Fruit fly (Drosophila melanogaster): ENCODE results near the gene sd.
A peak's percentile ranks its signal among the peaks of the same experiment; 100 is the strongest.

sd gene

DNA sequence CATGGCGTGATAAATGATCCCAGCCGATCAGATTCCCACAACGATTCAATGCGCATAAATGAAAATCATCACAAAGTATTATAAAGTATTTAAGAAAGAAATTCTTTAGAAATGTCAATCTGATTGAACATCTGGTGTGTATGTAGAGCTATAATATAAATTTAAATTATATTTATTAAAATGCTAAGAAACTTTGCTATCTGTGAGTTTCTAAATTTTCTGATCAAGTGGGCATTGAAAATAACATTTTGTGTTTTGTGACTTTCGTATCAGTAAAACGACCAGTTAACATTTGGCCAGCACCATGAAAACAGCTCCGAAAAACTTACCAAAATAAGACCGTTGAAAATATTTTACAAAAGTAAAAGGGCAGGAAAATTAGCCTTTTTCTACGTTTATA lies 33.4 kb downstream of the sd start, which contains the start of gene CG8565:
TSS of gene CG8565 (plus strand) at position 301 of the 400 bp plus-strand sequence.
- TF ChIP-seq CG5204 (GFP tag; optimal IDR thresholded peaks at IDR 0.05) (no peak), ovo (GFP tag; optimal IDR thresholded peaks at IDR 0.05) (no peak), CG12768 (GFP tag; optimal IDR thresholded peaks at IDR 0.05) (no peak), cic (GFP tag; optimal IDR thresholded peaks at IDR 0.05) (no peak), CG7045 (GFP tag; optimal IDR thresholded peaks at IDR 0.05) (no peak), CG33017 (tag; optimal IDR thresholded peaks at IDR 0.05) (no peak), CG14711 (tag; optimal IDR thresholded peaks at IDR 0.05) (no peak), toe (GFP tag; optimal IDR thresholded peaks at IDR 0.05) (no peak), bab1 (GFP tag; optimal IDR thresholded peaks at IDR 0.05) (no peak), Hr96 (GFP tag; optimal IDR thresholded peaks at IDR 0.05) (no peak), pad (GFP tag; optimal IDR thresholded peaks at IDR 0.05) (no peak), tj (GFP tag; optimal IDR thresholded peaks at IDR 0.05) (no peak), cnc (optimal IDR thresholded peaks at IDR 0.05) (no peak), CG1620 (GFP tag; optimal IDR thresholded peaks at IDR 0.05) (no peak), kay (GFP tag; ENCODE audit: borderline replicate concordance) (no peak), CG7101 (tag; optimal IDR thresholded peaks at IDR 0.05) (no peak)

DNA sequence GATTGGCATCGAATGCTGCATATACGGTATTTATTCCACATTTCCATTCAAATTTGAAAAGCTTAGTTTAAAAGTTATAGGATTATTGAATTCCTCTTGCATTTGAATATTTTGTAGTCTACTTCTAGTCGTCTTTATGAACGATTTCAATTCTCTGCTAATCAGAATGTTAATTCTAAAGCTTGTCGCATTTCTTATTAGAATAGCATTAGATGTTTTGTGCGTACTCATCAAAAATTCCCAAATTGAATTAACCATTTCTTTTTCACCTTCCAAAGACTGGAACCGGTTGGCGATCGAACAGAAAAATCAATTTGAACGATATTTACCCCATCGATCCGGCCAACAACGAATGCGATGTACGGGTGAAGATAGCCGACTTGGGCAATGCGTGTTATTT lies 35.8 kb downstream of the sd start:
- TF ChIP-seq cnc (optimal IDR thresholded peaks at IDR 0.05) = no peak

DNA sequence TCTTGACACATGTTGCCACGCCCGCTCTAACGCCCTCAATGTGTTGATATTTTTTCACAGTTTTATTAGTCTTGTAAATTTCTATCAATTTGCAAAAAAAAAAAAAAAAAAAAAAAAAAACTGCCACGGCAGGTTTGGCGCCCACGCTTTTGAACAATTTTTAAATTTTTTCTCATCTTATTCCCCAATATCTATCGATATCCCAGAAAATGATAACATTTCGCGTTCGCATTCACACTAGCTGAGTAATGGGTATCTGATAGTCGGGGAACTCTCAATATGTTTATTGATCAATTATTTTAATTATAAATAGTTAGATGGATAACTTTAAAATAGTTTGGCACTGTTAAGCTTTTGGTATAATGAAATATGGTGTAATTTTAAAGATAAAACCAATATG lies 37.2 kb downstream of the sd start:
- TF ChIP-seq tj (GFP tag; optimal IDR thresholded peaks at IDR 0.05) (no peak), kay (GFP tag; ENCODE audit: borderline replicate concordance) (no peak), CG11617 (GFP tag; optimal IDR thresholded peaks at IDR 0.05) (no peak), cic (GFP tag; optimal IDR thresholded peaks at IDR 0.05) (no peak), bab1 (GFP tag; optimal IDR thresholded peaks at IDR 0.05) (no peak), CG7101 (tag; optimal IDR thresholded peaks at IDR 0.05) (no peak), cnc (optimal IDR thresholded peaks at IDR 0.05) (no peak), Mnt (GFP tag; optimal IDR thresholded peaks at IDR 0.05) (no peak), CG33017 (tag; optimal IDR thresholded peaks at IDR 0.05) (no peak), CG1620 (GFP tag; optimal IDR thresholded peaks at IDR 0.05) (no peak), Clk (GFP tag; optimal IDR thresholded peaks at IDR 0.05) (no peak)

DNA sequence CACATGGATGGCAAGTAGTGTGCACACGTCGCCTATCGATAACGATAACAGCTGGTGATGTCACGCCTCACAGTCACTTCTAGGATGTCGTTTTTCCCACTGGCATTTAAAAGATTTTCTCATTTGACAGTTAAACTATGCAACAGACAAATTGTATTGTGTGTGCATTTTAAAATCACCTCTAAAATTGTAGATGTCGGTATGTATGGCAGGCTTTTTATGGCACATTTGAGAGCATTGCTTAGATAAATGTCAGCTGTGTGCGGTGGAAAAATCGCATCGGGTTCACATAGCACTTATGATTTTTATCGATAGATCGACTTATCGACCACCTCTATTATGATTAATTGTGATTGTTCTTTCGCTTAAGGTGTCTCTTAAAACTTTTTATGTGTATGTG lies 40.0 kb downstream of the sd start, which contains the start of the genes ArgRS and CG8578:
TSS of gene ArgRS (minus strand) at position 7 of the 400 bp plus-strand sequence.
TSS of gene CG8578 (plus strand) at position 338 of the 400 bp plus-strand sequence.
- peak; percentile 73 for TF ChIP-seq CG1620 (GFP tag; optimal IDR thresholded peaks at IDR 0.05)
- TF ChIP-seq toe (GFP tag; optimal IDR thresholded peaks at IDR 0.05) = peak; percentile 79
- no peak for TF ChIP-seq cnc (optimal IDR thresholded peaks at IDR 0.05)
- TF ChIP-seq cic (GFP tag; optimal IDR thresholded peaks at IDR 0.05) = peak; percentile 16
- TF ChIP-seq bab1 (GFP tag; optimal IDR thresholded peaks at IDR 0.05) = peak; percentile 53
- TF ChIP-seq Mnt (GFP tag; optimal IDR thresholded peaks at IDR 0.05) = peak; percentile 88
- TF ChIP-seq CG11617 (GFP tag; optimal IDR thresholded peaks at IDR 0.05) = peak; percentile 70
- TF ChIP-seq ovo (GFP tag; optimal IDR thresholded peaks at IDR 0.05) = no peak
- peak; percentile 50 for TF ChIP-seq pad (GFP tag; optimal IDR thresholded peaks at IDR 0.05)
- no peak for TF ChIP-seq CG33017 (tag; optimal IDR thresholded peaks at IDR 0.05)
- TF ChIP-seq Crg-1 (GFP tag; optimal IDR thresholded peaks at IDR 0.05) = no peak
- no peak for TF ChIP-seq CG7045 (GFP tag; optimal IDR thresholded peaks at IDR 0.05)
- peak; percentile 22 for TF ChIP-seq CG14711 (tag; optimal IDR thresholded peaks at IDR 0.05)
- TF ChIP-seq CG7101 (tag; optimal IDR thresholded peaks at IDR 0.05) = peak; percentile 51
- TF ChIP-seq CG12768 (GFP tag; optimal IDR thresholded peaks at IDR 0.05) = peak; percentile 11
- no peak for TF ChIP-seq Clk (GFP tag; optimal IDR thresholded peaks at IDR 0.05)

DNA sequence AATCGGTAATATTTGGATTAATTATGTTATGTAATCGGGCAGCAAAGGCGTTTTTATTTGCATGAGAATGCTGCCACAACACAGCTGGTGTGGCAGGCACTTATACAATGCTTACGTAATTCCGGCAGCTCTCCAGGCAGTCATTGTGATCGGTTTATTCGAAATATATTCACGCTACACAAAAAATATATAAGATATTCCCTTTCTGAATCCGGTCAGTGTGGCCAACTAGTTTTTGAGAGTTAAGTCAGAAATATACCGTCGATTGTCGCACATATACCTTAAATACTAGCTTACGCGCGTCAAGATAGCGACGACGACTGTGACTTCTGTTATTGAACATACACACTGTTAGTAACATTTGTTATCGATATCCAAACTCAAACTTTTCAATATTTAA lies 44.9 kb downstream of the sd start, which contains the start of gene sun:
TSS of gene sun (minus strand) at position 238 of the 400 bp plus-strand sequence.
- TF ChIP-seq Mnt (GFP tag; optimal IDR thresholded peaks at IDR 0.05) = peak; percentile 16
- peak; percentile 24 for TF ChIP-seq CG11617 (GFP tag; optimal IDR thresholded peaks at IDR 0.05)
- peak; percentile 7 for TF ChIP-seq bab1 (GFP tag; optimal IDR thresholded peaks at IDR 0.05)
- TF ChIP-seq CG12768 (GFP tag; optimal IDR thresholded peaks at IDR 0.05) = no peak
- no peak for TF ChIP-seq CG5204 (GFP tag; optimal IDR thresholded peaks at IDR 0.05)

DNA sequence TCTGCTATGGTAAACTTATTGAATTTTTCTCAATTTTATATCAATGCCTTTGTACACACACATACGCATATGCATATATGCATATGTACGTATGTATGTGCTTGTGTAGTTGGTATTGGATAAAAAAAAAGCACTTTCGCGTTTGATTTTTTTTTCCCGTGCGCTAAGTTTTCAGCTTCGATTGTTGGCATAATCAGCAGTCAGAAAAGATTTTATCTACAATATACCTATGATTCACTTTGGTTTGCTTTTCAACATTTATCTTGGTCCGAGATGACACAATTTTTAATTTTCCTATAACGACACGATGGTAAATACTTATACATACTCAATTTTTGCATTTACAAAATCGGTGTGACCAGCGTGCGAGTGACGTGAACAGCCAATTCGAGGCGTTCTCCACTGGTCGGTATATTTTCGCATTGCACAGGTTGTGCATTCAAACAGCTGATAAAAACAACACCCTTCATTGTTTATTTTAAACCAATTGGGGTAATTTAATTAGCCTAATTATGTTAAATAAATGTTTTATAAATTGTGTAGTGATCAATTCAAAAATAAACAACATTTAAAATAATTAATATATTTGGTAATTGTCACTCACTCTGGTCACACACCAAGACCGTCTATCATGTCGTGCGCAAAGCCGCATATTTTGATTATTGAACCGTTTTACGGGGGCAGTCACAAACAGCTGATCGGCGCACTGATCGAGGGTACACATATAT lies 48.8 kb downstream of the sd start, which contains the start of the genes UBL3 and CG15914:
TSS of gene UBL3 (minus strand) at position 361 of the 728 bp plus-strand sequence.
TSS of gene CG15914 (plus strand) at position 607 of the 728 bp plus-strand sequence.
- TF ChIP-seq Clk (GFP tag; optimal IDR thresholded peaks at IDR 0.05) (no peak), kay (GFP tag; ENCODE audit: borderline replicate concordance) (peak; percentile 25), CG7045 (GFP tag; optimal IDR thresholded peaks at IDR 0.05) (no peak), Mnt (GFP tag; optimal IDR thresholded peaks at IDR 0.05) (peak; percentile 70), CG14711 (tag; optimal IDR thresholded peaks at IDR 0.05) (peak; percentile 37), toe (GFP tag; optimal IDR thresholded peaks at IDR 0.05) (no peak), tj (GFP tag; optimal IDR thresholded peaks at IDR 0.05) (peak; percentile 53), bab1 (GFP tag; optimal IDR thresholded peaks at IDR 0.05) (peak; percentile 45), CG33017 (tag; optimal IDR thresholded peaks at IDR 0.05) (no peak), CG11617 (GFP tag; optimal IDR thresholded peaks at IDR 0.05) (peak; percentile 20), pad (GFP tag; optimal IDR thresholded peaks at IDR 0.05) (peak; percentile 49), CG5204 (GFP tag; optimal IDR thresholded peaks at IDR 0.05) (no peak), ovo (GFP tag; optimal IDR thresholded peaks at IDR 0.05) (peak; percentile 32), cic (GFP tag; optimal IDR thresholded peaks at IDR 0.05) (no peak), Hr96 (GFP tag; optimal IDR thresholded peaks at IDR 0.05) (no peak), cnc (optimal IDR thresholded peaks at IDR 0.05) (no peak), CG1620 (GFP tag; optimal IDR thresholded peaks at IDR 0.05) (peak; percentile 48), CG7101 (tag; optimal IDR thresholded peaks at IDR 0.05) (peak; percentile 46), CG12768 (GFP tag; optimal IDR thresholded peaks at IDR 0.05) (no peak), Crg-1 (GFP tag; optimal IDR thresholded peaks at IDR 0.05) (no peak)

Data from whole organism, adult.